Fruit fly (Drosophila melanogaster) whole organism, embryonic: ENCODE measurements around the gene CG43814.

Experiments used
- B-H2 ChIP-seq: fragments of 200-800 bp; sonication (Bioruptor generic); optimal IDR thresholded peaks from 2 replicates; lab custom pipeline; 2018; ENCODE audit warnings: missing biosample characterization, mild to moderate bottlenecking, missing genetic modification characterization
- CG10431 ChIP-seq: fragments of 200-800 bp; sonication (Bioruptor generic); optimal IDR thresholded peaks from 3 replicates; lab custom pipeline; 2018; ENCODE audit warnings: missing biosample characterization, mild to moderate bottlenecking, missing genetic modification characterization
- CG10543 ChIP-seq: fragments of 200-800 bp; sonication (Bioruptor generic); optimal IDR thresholded peaks from 3 replicates; lab custom pipeline; 2017; ENCODE audit warnings: missing biosample characterization, mild to moderate bottlenecking, missing genetic modification characterization, moderate library complexity
- CG10654 ChIP-seq: fragments of 200-800 bp; sonication (Bioruptor generic); optimal IDR thresholded peaks from 2 replicates; lab custom pipeline; 2016; ENCODE audit warnings: missing biosample characterization, missing genetic modification characterization
- CG10979 ChIP-seq: fragments of 200-800 bp; sonication (Bioruptor generic); optimal IDR thresholded peaks from 2 replicates; lab custom pipeline; 2018; ENCODE audit warnings: missing biosample characterization, mild to moderate bottlenecking, missing genetic modification characterization, moderate library complexity
- CG13123 ChIP-seq: fragments of 200-800 bp; sonication (Bioruptor generic); optimal IDR thresholded peaks from 2 replicates; lab custom pipeline; 2016; ENCODE audit warnings: missing biosample characterization, missing genetic modification characterization
- CG13296 ChIP-seq: fragments of 200-800 bp; sonication (Bioruptor generic); optimal IDR thresholded peaks from 3 replicates; lab custom pipeline; 2018; ENCODE audit warnings: missing biosample characterization, mild to moderate bottlenecking, missing genetic modification characterization
- CG13894 ChIP-seq: fragments of 200-800 bp; sonication (Bioruptor generic); optimal IDR thresholded peaks from 3 replicates; lab custom pipeline; 2018; ENCODE audit warnings: missing biosample characterization, mild to moderate bottlenecking, missing genetic modification characterization, moderate library complexity
- CG14014 ChIP-seq: fragments of 200-800 bp; sonication (Bioruptor generic); IDR thresholded peaks from 2 replicates; pipeline ENCODE4 v1.3.6; 2022; ENCODE audit warnings: missing biosample characterization, missing genetic modification characterization
- CG18599 ChIP-seq: fragments of 200-800 bp; sonication (Bioruptor generic); optimal IDR thresholded peaks from 3 replicates; lab custom pipeline; 2017; ENCODE audit warnings: missing biosample characterization, missing genetic modification characterization, mild to moderate bottlenecking, moderate library complexity, missing genetic modification reagents
- CG2202 ChIP-seq: fragments of 200-800 bp; sonication (Bioruptor generic); optimal IDR thresholded peaks from 2 replicates; lab custom pipeline; 2018; ENCODE audit warnings: missing biosample characterization, mild to moderate bottlenecking, missing genetic modification characterization
- CG2678 ChIP-seq: fragments of 200-800 bp; sonication (Bioruptor generic); optimal IDR thresholded peaks from 3 replicates; lab custom pipeline; 2019; ENCODE audit warnings: missing biosample characterization, mild to moderate bottlenecking, missing genetic modification characterization, moderate library complexity
- CG3281 ChIP-seq: fragments of 200-800 bp; sonication (Bioruptor generic); optimal IDR thresholded peaks from 3 replicates; lab custom pipeline; 2017; ENCODE audit warnings: missing biosample characterization, mild to moderate bottlenecking, missing genetic modification characterization
- CG3838 ChIP-seq: fragments of 200-800 bp; sonication (Bioruptor generic); optimal IDR thresholded peaks from 3 replicates; lab custom pipeline; 2016; ENCODE audit warnings: missing biosample characterization, missing genetic modification characterization
- CG6254 ChIP-seq: fragments of 200-800 bp; sonication (Bioruptor generic); optimal IDR thresholded peaks from 3 replicates; lab custom pipeline; 2017; ENCODE audit warnings: mild to moderate bottlenecking, missing biosample characterization, missing genetic modification reagents, missing genetic modification characterization
- CG6854 ChIP-seq: fragments of 200-800 bp; sonication (Bioruptor generic); optimal IDR thresholded peaks from 3 replicates; lab custom pipeline; 2017; ENCODE audit warnings: missing biosample characterization, mild to moderate bottlenecking, missing genetic modification characterization
- CG7372 ChIP-seq: fragments of 200-800 bp; sonication (Bioruptor generic); IDR thresholded peaks from 2 replicates; pipeline ENCODE4 v1.3.6; 2022; ENCODE audit warnings: missing biosample characterization, missing genetic modification characterization
- CG8290 ChIP-seq, 3 experiments: fragments of 200-800 bp; sonication (Bioruptor generic); optimal IDR thresholded peaks; 2 replicates each; lab custom pipeline; 2016 to 2019; ENCODE audit warnings: missing biosample characterization in 3 of 3, missing genetic modification characterization in 3 of 3, mild to moderate bottlenecking in 2 of 3, moderate library complexity in 1 of 3
- CG8359 ChIP-seq: fragments of 200-800 bp; sonication (Bioruptor generic); optimal IDR thresholded peaks from 2 replicates; lab custom pipeline; 2017; ENCODE audit warnings: missing biosample characterization, mild to moderate bottlenecking, missing genetic modification characterization, borderline replicate concordance
- CG8478 ChIP-seq: fragments of >200 bp; optimal IDR thresholded peaks from 2 replicates; lab custom pipeline; 2018
- CTCF ChIP-seq: fragments of 200-800 bp; sonication (Bioruptor generic); optimal IDR thresholded peaks from 2 replicates; lab custom pipeline; 2017; ENCODE audit warnings: missing biosample characterization, mild to moderate bottlenecking, missing genetic modification characterization, moderate library complexity
- Deaf1 ChIP-seq: fragments of 200-800 bp; optimal IDR thresholded peaks from 3 replicates; lab custom pipeline; 2019; ENCODE audit warnings: missing biosample characterization, mild to moderate bottlenecking, missing genetic modification characterization, moderate library complexity
- HHEX ChIP-seq: fragments of 200-800 bp; sonication (Bioruptor generic); optimal IDR thresholded peaks from 3 replicates; lab custom pipeline; 2017; ENCODE audit warnings: missing biosample characterization, mild to moderate bottlenecking, missing genetic modification characterization, missing genetic modification reagents
- Hey ChIP-seq: fragments of 200-800 bp; sonication (Bioruptor generic); optimal IDR thresholded peaks from 3 replicates; lab custom pipeline; 2018; ENCODE audit warnings: missing biosample characterization, mild to moderate bottlenecking, missing genetic modification characterization
- Hr51 ChIP-seq, 2 experiments: fragments of 200-800 bp; sonication (Bioruptor generic); optimal IDR thresholded peaks; 2 replicates in 1 of 2; 3 replicates in 1 of 2; lab custom pipeline; 2016 to 2018; ENCODE audit warnings: missing biosample characterization in 2 of 2, missing genetic modification characterization in 2 of 2, mild to moderate bottlenecking in 1 of 2, moderate library complexity in 1 of 2
- MBD-R2 ChIP-seq: fragments of 200-800 bp; sonication (Bioruptor generic); IDR thresholded peaks from 2 replicates; pipeline ENCODE4 v1.3.6; 2022; ENCODE audit warnings: missing biosample characterization, missing genetic modification characterization
- Mad ChIP-seq: fragments of 200-800 bp; sonication (Bioruptor generic); optimal IDR thresholded peaks from 2 replicates; lab custom pipeline; 2016; ENCODE audit warnings: missing biosample characterization, missing genetic modification characterization
- Meics ChIP-seq: fragments of 200-800 bp; sonication (Bioruptor generic); optimal IDR thresholded peaks from 2 replicates; lab custom pipeline; 2017; ENCODE audit warnings: missing biosample characterization, mild to moderate bottlenecking, missing genetic modification characterization
- Nf-YB ChIP-seq: fragments of 200-800 bp; sonication (Bioruptor generic); optimal IDR thresholded peaks from 3 replicates; lab custom pipeline; 2019; ENCODE audit warnings: missing biosample characterization, mild to moderate bottlenecking, missing genetic modification characterization, moderate library complexity
- Nf-YC ChIP-seq: fragments of 200-800 bp; optimal IDR thresholded peaks from 3 replicates; lab custom pipeline; 2019; ENCODE audit warnings: missing biosample characterization, mild to moderate bottlenecking, missing genetic modification characterization, moderate library complexity
- Sry-δ ChIP-seq: fragments of 200-800 bp; sonication (Bioruptor generic); optimal IDR thresholded peaks from 2 replicates; lab custom pipeline; 2016; ENCODE audit warnings: missing biosample characterization, missing genetic modification characterization
- corto ChIP-seq: fragments of 200-800 bp; sonication (Bioruptor generic); optimal IDR thresholded peaks from 2 replicates; lab custom pipeline; 2016; ENCODE audit warnings: missing biosample characterization, mild to moderate bottlenecking, missing genetic modification characterization, moderate library complexity
- cwo ChIP-seq: fragments of 200-800 bp; sonication (Bioruptor generic); optimal IDR thresholded peaks from 3 replicates; lab custom pipeline; 2017; ENCODE audit warnings: missing biosample characterization, missing genetic modification characterization, mild to moderate bottlenecking, moderate library complexity, missing genetic modification reagents
- disco-r ChIP-seq: fragments of 200-800 bp; sonication (Bioruptor generic); optimal IDR thresholded peaks from 2 replicates; lab custom pipeline; 2016; ENCODE audit warnings: missing biosample characterization, missing genetic modification characterization
- emc ChIP-seq: fragments of 200-800 bp; sonication (Bioruptor generic); optimal IDR thresholded peaks from 2 replicates; lab custom pipeline; 2016; ENCODE audit warnings: missing biosample characterization, missing genetic modification characterization
- exex ChIP-seq: fragments of 200-800 bp; sonication (Bioruptor generic); optimal IDR thresholded peaks from 4 replicates; lab custom pipeline; 2018; ENCODE audit warnings: missing biosample characterization, mild to moderate bottlenecking, missing genetic modification characterization, moderate library complexity
- hkb ChIP-seq, 2 experiments: fragments of 200-800 bp in 1 of 2; fragments of >200 bp in 1 of 2; sonication (Bioruptor generic) in 1 of 2; IDR thresholded peaks in 1 of 2; optimal IDR thresholded peaks in 1 of 2; 2 replicates each; pipeline versions ENCODE4 v1.3.6 to Lab custom; 2017 to 2022; ENCODE audit warnings: missing biosample characterization in 1 of 2, missing genetic modification characterization in 1 of 2
- kni ChIP-seq: fragments of 200-800 bp; sonication (Bioruptor generic); optimal IDR thresholded peaks from 3 replicates; lab custom pipeline; 2017; ENCODE audit warnings: mild to moderate bottlenecking, missing biosample characterization, missing genetic modification reagents, missing genetic modification characterization
- lbe ChIP-seq: fragments of 200-800 bp; sonication (Bioruptor generic); optimal IDR thresholded peaks from 2 replicates; lab custom pipeline; 2016; ENCODE audit warnings: missing biosample characterization, mild to moderate bottlenecking, missing genetic modification characterization
- lilli ChIP-seq: fragments of 200-800 bp; sonication (Bioruptor generic); optimal IDR thresholded peaks from 3 replicates; lab custom pipeline; 2016; ENCODE audit warnings: missing biosample characterization, missing genetic modification characterization
- mirr ChIP-seq: fragments of 200-800 bp; sonication (Bioruptor generic); optimal IDR thresholded peaks from 3 replicates; lab custom pipeline; 2018; ENCODE audit warnings: missing biosample characterization, mild to moderate bottlenecking, missing genetic modification characterization
- pb ChIP-seq: fragments of 200-800 bp; sonication (Bioruptor generic); optimal IDR thresholded peaks from 3 replicates; lab custom pipeline; 2016; ENCODE audit warnings: missing biosample characterization, missing genetic modification characterization
- pfk ChIP-seq: fragments of 200-800 bp; sonication (Bioruptor generic); optimal IDR thresholded peaks from 2 replicates; lab custom pipeline; 2018; ENCODE audit warnings: missing biosample characterization, mild to moderate bottlenecking, missing genetic modification characterization, moderate library complexity
- sug ChIP-seq: fragments of 200-800 bp; optimal IDR thresholded peaks from 2 replicates; lab custom pipeline; 2019; ENCODE audit warnings: missing biosample characterization, mild to moderate bottlenecking, missing genetic modification characterization, moderate library complexity
- wek ChIP-seq: fragments of 200-800 bp; sonication (Bioruptor generic); optimal IDR thresholded peaks from 3 replicates; lab custom pipeline; 2018; ENCODE audit warnings: missing biosample characterization, mild to moderate bottlenecking, missing genetic modification characterization, moderate library complexity

The CG43814 gene

DNA sequence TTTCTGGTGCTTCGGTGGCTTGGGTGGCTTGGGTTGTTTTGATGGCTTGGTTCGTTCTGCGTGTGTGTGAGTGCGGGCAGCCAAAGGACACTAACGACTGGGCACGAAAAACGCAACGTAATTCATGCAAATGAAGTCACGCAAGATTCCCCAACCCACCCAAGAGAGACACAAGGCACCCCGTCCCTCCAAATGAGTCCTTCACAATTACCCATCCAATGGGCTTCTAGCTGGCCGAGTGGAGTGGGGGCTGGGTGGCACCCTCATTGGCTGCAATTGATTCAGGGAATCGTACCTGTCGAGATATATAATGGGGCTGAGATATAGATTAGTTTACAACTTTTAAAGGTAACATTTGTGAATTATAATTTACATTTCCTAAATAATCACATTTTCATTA, 11.9 kb downstream of the CG43814 start:
- peak; percentile 85 for TF ChIP-seq Nf-YB
- TF ChIP-seq Nf-YC (tag; lab: Kevin White, UChicago), result peak; percentile 58
- no peak for TF ChIP-seq CG13296

- TF ChIP-seq emc (GFP tag; lab: Kevin White, UChicago) (no peak), CG10979 (tag; lab: Kevin White, UChicago) (no peak), corto (GFP tag; lab: Kevin White, UChicago) (no peak), disco-r (no peak), pb (GFP tag; lab: Kevin White, UChicago) (no peak), CG8290 (GFP tag; optimal IDR thresholded peaks at IDR 0.05; lab: Kevin White, UChicago) (no peak), CG8290 (tag; optimal IDR thresholded peaks at IDR 0.05; lab: Kevin White, UChicago) (no peak), Meics (GFP tag; lab: Kevin White, UChicago) (no peak), pfk (GFP tag; lab: Kevin White, UChicago) (no peak), kni (GFP tag; lab: Kevin White, UChicago) (no peak), lbe (GFP tag; lab: Kevin White, UChicago) (no peak), sug (tag; lab: Kevin White, UChicago) (no peak), CG13894 (tag; lab: Kevin White, UChicago) (no peak), hkb (optimal IDR thresholded peaks at IDR 0.05; lab: Kevin White, UChicago) (no peak), hkb (GFP tag; IDR thresholded peaks at IDR 0.05; lab: Robert Waterston, UW) (no peak)
These were observed 12.3 kb downstream of the CG43814 start, which contains the start of gene ham for dm6 chr2L:18792806-18793205. Gene ham, minus strand, starts transcription at chr2L:18792906.

dm6 chr2L:18789773-18790385, 15.3 kb downstream of the CG43814 start:
- peak; percentile 58 for TF ChIP-seq CG10431 (GFP tag; lab: Kevin White, UChicago)
- no peak for TF ChIP-seq CG8359
- no peak for TF ChIP-seq wek
- TF ChIP-seq CG3838 (GFP tag; lab: Kevin White, UChicago), result no peak
- TF ChIP-seq Sry-δ (GFP tag; lab: Kevin White, UChicago), result no peak
- peak; percentile 87 for TF ChIP-seq sug (tag; lab: Kevin White, UChicago)
- no peak for TF ChIP-seq Mad
- TF ChIP-seq CG10543 (GFP tag; lab: Kevin White, UChicago), result peak; percentile 29
- peak; percentile 38 for TF ChIP-seq CG18599 (GFP tag; lab: Kevin White, UChicago)
- TF ChIP-seq Hey (tag; lab: Kevin White, UChicago), result peak; percentile 36
- TF ChIP-seq CG3281 (GFP tag; lab: Kevin White, UChicago), result peak; percentile 13
- TF ChIP-seq lilli, result no peak
- TF ChIP-seq CG6254 (GFP tag; lab: Kevin White, UChicago), result peak; percentile 44
- TF ChIP-seq CG13123 (GFP tag; lab: Kevin White, UChicago), result no peak
- TF ChIP-seq CG10654 (GFP tag; lab: Kevin White, UChicago), result no peak
- TF ChIP-seq CG2202 (tag; lab: Kevin White, UChicago), result peak; percentile 8
- no peak for TF ChIP-seq CG7372 (GFP tag; lab: Robert Waterston, UW)
- 0 out of 2 replicates have a peak, but pooled peaks have one; percentile 9 for TF ChIP-seq CG14014 (GFP tag; lab: Robert Waterston, UW)
- TF ChIP-seq mirr (GFP tag; lab: Kevin White, UChicago), result peak; percentile 5
- peak; percentile 67 for TF ChIP-seq cwo (GFP tag; lab: Kevin White, UChicago)
- TF ChIP-seq Nf-YB, result peak; percentile 38
- no peak for TF ChIP-seq MBD-R2 (GFP tag; lab: Robert Waterston, UW)
- TF ChIP-seq HHEX (GFP tag; lab: Kevin White, UChicago), result peak; percentile 2
- TF ChIP-seq B-H2 (GFP tag; lab: Kevin White, UChicago), result peak; percentile 3
- TF ChIP-seq Deaf1 (tag; lab: Kevin White, UChicago), result peak; percentile 13
- no peak for TF ChIP-seq CTCF (GFP tag; lab: Kevin White, UChicago)
- peak in 1 of 2 experiments; percentile 13 for TF ChIP-seq Hr51 (GFP tag; optimal IDR thresholded peaks at IDR 0.05; lab: Kevin White, UChicago)
- TF ChIP-seq exex (tag; lab: Kevin White, UChicago), result peak; percentile 97
- peak; percentile 2 for TF ChIP-seq CG6854 (GFP tag; lab: Kevin White, UChicago)
- peak; percentile 28 for TF ChIP-seq Nf-YC (tag; lab: Kevin White, UChicago)
- peak; percentile 58 for TF ChIP-seq CG2678 (tag; lab: Kevin White, UChicago)
- no peak for TF ChIP-seq CG8478
